Worm (Caenorhabditis elegans) whole organism, late embryonic: ENCODE data around the gene ceh-60.

Experiments used
- F13H6.1 ChIP-seq: sonication (generic microtip); optimal IDR thresholded peaks from 2 replicates; lab custom pipeline; 2016; ENCODE audit warnings: missing genetic modification characterization, missing compliant biosample characterization
- K02D7.2 ChIP-seq: sonication (generic microtip); optimal IDR thresholded peaks from 2 replicates; lab custom pipeline; 2017; ENCODE audit warnings: mild to moderate bottlenecking, missing genetic modification characterization, missing compliant biosample characterization
- K09A11.1 ChIP-seq: sonication (generic microtip); optimal IDR thresholded peaks from 2 replicates; lab custom pipeline; 2017; ENCODE audit warnings: antibody characterized with exemption, mild to moderate bottlenecking, missing genetic modification characterization, missing compliant biosample characterization; ENCODE audit not compliant: insufficient read depth
- T23F11.4 ChIP-seq: fragments of 200-800 bp; sonication (Bioruptor generic); optimal IDR thresholded peaks from 2 replicates; lab custom pipeline; 2018; ENCODE audit warnings: mild to moderate bottlenecking, missing genetic modification characterization, missing compliant biosample characterization
- ahr-1 ChIP-seq: sonication (generic microtip); optimal IDR thresholded peaks from 2 replicates; lab custom pipeline; 2016; ENCODE audit warnings: missing genetic modification characterization, missing compliant biosample characterization
- ama-1 ChIP-seq: fragments of 150-350 bp; optimal IDR thresholded peaks from 2 replicates; lab custom pipeline; 2014
- ceh-14 ChIP-seq: sonication (generic microtip); optimal IDR thresholded peaks from 2 replicates; lab custom pipeline; 2016; ENCODE audit warnings: missing genotype, missing genetic modification characterization, missing compliant biosample characterization
- ceh-19 ChIP-seq: fragments of 200-800 bp; sonication (Bioruptor generic); optimal IDR thresholded peaks from 2 replicates; lab custom pipeline; 2018; ENCODE audit warnings: mild to moderate bottlenecking, missing genetic modification characterization, missing compliant biosample characterization
- ceh-2 ChIP-seq: sonication (generic microtip); optimal IDR thresholded peaks from 2 replicates; lab custom pipeline; 2016; ENCODE audit warnings: missing genotype, missing genetic modification characterization, missing compliant biosample characterization
- ceh-22 ChIP-seq: sonication (generic microtip); optimal IDR thresholded peaks from 2 replicates; lab custom pipeline; 2017; ENCODE audit warnings: missing biosample characterization, missing genetic modification characterization
- ceh-24 ChIP-seq: sonication (generic microtip); optimal IDR thresholded peaks from 2 replicates; lab custom pipeline; 2016; ENCODE audit warnings: mild to moderate bottlenecking, missing genetic modification characterization, missing compliant biosample characterization
- ceh-30 ChIP-seq: fragments of 150-350 bp; optimal IDR thresholded peaks from 2 replicates; lab custom pipeline; 2014; ENCODE audit warnings: missing biosample characterization, missing genetic modification characterization
- ceh-34 ChIP-seq: sonication (generic microtip); optimal IDR thresholded peaks from 2 replicates; lab custom pipeline; 2016; ENCODE audit warnings: mild to moderate bottlenecking, missing genetic modification characterization, missing compliant biosample characterization
- ceh-6 ChIP-seq: fragments of 200-800 bp; sonication (Bioruptor generic); optimal IDR thresholded peaks from 2 replicates; lab custom pipeline; 2018; ENCODE audit warnings: mild to moderate bottlenecking, missing genetic modification characterization, missing compliant biosample characterization
- dve-1 ChIP-seq: sonication (generic microtip); optimal IDR thresholded peaks from 2 replicates; lab custom pipeline; 2017; ENCODE audit warnings: antibody characterized with exemption, mild to moderate bottlenecking, missing genetic modification characterization, missing compliant biosample characterization
- elt-2 ChIP-seq: sonication (generic microtip); optimal IDR thresholded peaks from 2 replicates; lab custom pipeline; 2016; ENCODE audit warnings: missing genetic modification reagents, missing genetic modification characterization, missing compliant biosample characterization
- elt-4 ChIP-seq: sonication (generic microtip); optimal IDR thresholded peaks from 2 replicates; lab custom pipeline; 2016; ENCODE audit warnings: missing genetic modification characterization, missing compliant biosample characterization
- fax-1 ChIP-seq: sonication (generic microtip); optimal IDR thresholded peaks from 2 replicates; lab custom pipeline; 2016; ENCODE audit warnings: missing genotype, missing genetic modification characterization, missing compliant biosample characterization
- fkh-6 ChIP-seq: sonication (generic microtip); optimal IDR thresholded peaks from 2 replicates; lab custom pipeline; 2016; ENCODE audit warnings: missing genetic modification characterization, missing compliant biosample characterization
- gmeb-2 ChIP-seq: sonication (generic microtip); optimal IDR thresholded peaks from 2 replicates; lab custom pipeline; 2016; ENCODE audit warnings: missing genetic modification characterization, inconsistent platforms, missing compliant biosample characterization
- hlh-13 ChIP-seq: fragments of 200-800 bp; sonication (Bioruptor generic); optimal IDR thresholded peaks from 2 replicates; lab custom pipeline; 2018; ENCODE audit warnings: mild to moderate bottlenecking, missing genetic modification characterization, missing compliant biosample characterization
- hlh-15 ChIP-seq: sonication (generic microtip); optimal IDR thresholded peaks from 2 replicates; lab custom pipeline; 2016; ENCODE audit warnings: missing genetic modification characterization, missing compliant biosample characterization
- hlh-8 ChIP-seq: sonication (generic microtip); optimal IDR thresholded peaks from 2 replicates; lab custom pipeline; 2016; ENCODE audit warnings: missing genotype, missing genetic modification characterization, missing compliant biosample characterization
- lin-11 ChIP-seq: fragments of 200-800 bp; sonication (Bioruptor generic); optimal IDR thresholded peaks from 2 replicates; lab custom pipeline; 2018; ENCODE audit warnings: mild to moderate bottlenecking, missing genetic modification characterization, missing compliant biosample characterization
- mec-3 ChIP-seq: sonication (generic microtip); optimal IDR thresholded peaks from 2 replicates; lab custom pipeline; 2016; ENCODE audit warnings: borderline replicate concordance, missing genetic modification characterization, missing compliant biosample characterization
- nhr-232 ChIP-seq: sonication (generic microtip); optimal IDR thresholded peaks from 2 replicates; lab custom pipeline; 2016; ENCODE audit warnings: missing genetic modification characterization, missing compliant biosample characterization
- npax-4 ChIP-seq: sonication (generic microtip); optimal IDR thresholded peaks from 2 replicates; lab custom pipeline; 2016; ENCODE audit warnings: missing genetic modification characterization, missing compliant biosample characterization
- odd-2 ChIP-seq: sonication (generic microtip); optimal IDR thresholded peaks from 2 replicates; lab custom pipeline; 2017; ENCODE audit warnings: antibody characterized with exemption, mild to moderate bottlenecking, missing genetic modification characterization, missing compliant biosample characterization
- pag-3 ChIP-seq: sonication (generic microtip); optimal IDR thresholded peaks from 2 replicates; lab custom pipeline; 2016; ENCODE audit warnings: missing compliant biosample characterization, missing genetic modification characterization, borderline replicate concordance
- pat-9 ChIP-seq: fragments of 200-800 bp; sonication (Bioruptor generic); optimal IDR thresholded peaks from 2 replicates; lab custom pipeline; 2018; ENCODE audit warnings: mild to moderate bottlenecking, missing genetic modification characterization, moderate library complexity, missing compliant biosample characterization
- pax-1 ChIP-seq: fragments of 150-350 bp; optimal IDR thresholded peaks from 2 replicates; lab custom pipeline; 2014; ENCODE audit warnings: missing biosample characterization, missing genetic modification characterization
- ref-2 ChIP-seq: sonication (generic microtip); optimal IDR thresholded peaks from 2 replicates; lab custom pipeline; 2016; ENCODE audit warnings: missing genetic modification characterization, missing compliant biosample characterization
- sox-4 ChIP-seq: sonication (generic microtip); optimal IDR thresholded peaks from 2 replicates; lab custom pipeline; 2017; ENCODE audit warnings: mild to moderate bottlenecking, missing genetic modification characterization, inconsistent platforms, missing compliant biosample characterization
- syd-9 ChIP-seq: sonication (generic microtip); optimal IDR thresholded peaks from 2 replicates; lab custom pipeline; 2016; ENCODE audit warnings: mild to moderate bottlenecking, missing genetic modification characterization, moderate library complexity, missing compliant biosample characterization
- tbx-2 ChIP-seq: sonication (generic microtip); optimal IDR thresholded peaks from 2 replicates; lab custom pipeline; 2016; ENCODE audit warnings: missing genetic modification characterization, missing compliant biosample characterization
- tbx-7 ChIP-seq: sonication (generic microtip); optimal IDR thresholded peaks from 2 replicates; lab custom pipeline; 2016; ENCODE audit warnings: missing genotype, missing genetic modification characterization, missing compliant biosample characterization
- unc-42 ChIP-seq: sonication (generic microtip); optimal IDR thresholded peaks from 2 replicates; lab custom pipeline; 2016; ENCODE audit warnings: missing genotype, missing genetic modification characterization, missing compliant biosample characterization
- unc-55 ChIP-seq: sonication (generic microtip); optimal IDR thresholded peaks from 2 replicates; lab custom pipeline; 2017; ENCODE audit warnings: missing biosample characterization, missing genetic modification reagents, missing genetic modification characterization
- ztf-16 ChIP-seq: sonication (generic microtip); optimal IDR thresholded peaks from 2 replicates; lab custom pipeline; 2017; ENCODE audit warnings: missing genetic modification characterization, missing compliant biosample characterization

Gene ceh-60

ce11 chrX:6514466-6514865 is 15.5 kb downstream of the ceh-60 start:
- TF ChIP-seq pax-1 (tag; lab: Kevin White, UChicago): no peak
- TF ChIP-seq ama-1 (lab: Kevin White, UChicago): no peak
- no peak for TF ChIP-seq hlh-8 (tag; lab: Kevin White, UChicago)
- peak; percentile 92 for TF ChIP-seq elt-2

ce11 chrX:6511985-6512384 is 18.0 kb downstream of the ceh-60 start, which contains the start of gene ttr-35:
TSS of gene ttr-35 (plus strand) at chrX:6512285.
- TF ChIP-seq tbx-7 (tag; lab: Kevin White, UChicago): no peak
- no peak for TF ChIP-seq fkh-6 (tag; lab: Kevin White, UChicago)
- no peak for TF ChIP-seq ahr-1 (tag; lab: Kevin White, UChicago)
- TF ChIP-seq mec-3: no peak
- TF ChIP-seq ama-1 (lab: Kevin White, UChicago): no peak
- TF ChIP-seq tbx-2: no peak
- TF ChIP-seq ceh-2 (tag; lab: Kevin White, UChicago): no peak

ce11 chrX:6510627-6511026 is 19.3 kb downstream of the ceh-60 start, which contains the start of gene ttr-36:
TSS of gene ttr-36 (plus strand) at chrX:6510927.
- no peak for TF ChIP-seq sox-4 (tag; lab: Kevin White, UChicago)
- TF ChIP-seq fkh-6 (tag; lab: Kevin White, UChicago): no peak
- TF ChIP-seq ref-2 (tag; lab: Kevin White, UChicago): no peak
- TF ChIP-seq ceh-24 (tag; lab: Kevin White, UChicago): no peak
- TF ChIP-seq ceh-19: no peak
- TF ChIP-seq tbx-7 (tag; lab: Kevin White, UChicago): no peak
- TF ChIP-seq odd-2: no peak
- TF ChIP-seq hlh-13 (GFP tag; lab: Kevin White, UChicago): no peak
- no peak for TF ChIP-seq ceh-14
- TF ChIP-seq hlh-15 (tag; lab: Kevin White, UChicago): no peak
- TF ChIP-seq syd-9 (tag; lab: Kevin White, UChicago): no peak
- no peak for TF ChIP-seq npax-4
- TF ChIP-seq F13H6.1 (tag; lab: Kevin White, UChicago): no peak
- no peak for TF ChIP-seq dve-1
- TF ChIP-seq T23F11.4 (GFP tag; lab: Kevin White, UChicago): no peak
- no peak for TF ChIP-seq unc-42 (tag; lab: Kevin White, UChicago)
- TF ChIP-seq elt-4 (tag; lab: Kevin White, UChicago): no peak
- TF ChIP-seq nhr-232 (tag; lab: Kevin White, UChicago): no peak
- no peak for TF ChIP-seq ama-1 (lab: Kevin White, UChicago)
- TF ChIP-seq, all 69 proteins: peak for 0

- TF ChIP-seq ceh-22: no peak
- peak; percentile 60 for TF ChIP-seq elt-2
- no peak for TF ChIP-seq ceh-2 (tag; lab: Kevin White, UChicago)
- TF ChIP-seq pag-3 (tag; lab: Kevin White, UChicago): no peak
Observed at ce11 chrX:6509813-6510212, 20.1 kb downstream of the ceh-60 start.

ce11 chrX:6507734-6508133 is 22.2 kb downstream of the ceh-60 start:
- TF ChIP-seq lin-11 (tag; lab: Kevin White, UChicago) (no peak), fax-1 (tag; lab: Kevin White, UChicago) (no peak), ama-1 (lab: Kevin White, UChicago) (no peak), ceh-30 (tag; lab: Kevin White, UChicago) (no peak), gmeb-2 (tag; lab: Kevin White, UChicago) (no peak), K02D7.2 (tag; lab: Kevin White, UChicago) (no peak), K09A11.1 (tag; lab: Kevin White, UChicago) (no peak), unc-55 (GFP tag; lab: Kevin White, UChicago) (no peak), ztf-16 (no peak), dve-1 (no peak), unc-42 (tag; lab: Kevin White, UChicago) (no peak), ceh-6 (GFP tag; lab: Kevin White, UChicago) (no peak), pat-9 (no peak), ceh-34 (tag; lab: Kevin White, UChicago) (no peak), tbx-2 (no peak)
- TF ChIP-seq, all 69 proteins: peak for 0
